Worm (Caenorhabditis elegans): ENCODE data around the gene rga-8.
A peak's percentile ranks its signal among the peaks of the same experiment; 100 is the strongest.

rga-8 gene

DNA sequence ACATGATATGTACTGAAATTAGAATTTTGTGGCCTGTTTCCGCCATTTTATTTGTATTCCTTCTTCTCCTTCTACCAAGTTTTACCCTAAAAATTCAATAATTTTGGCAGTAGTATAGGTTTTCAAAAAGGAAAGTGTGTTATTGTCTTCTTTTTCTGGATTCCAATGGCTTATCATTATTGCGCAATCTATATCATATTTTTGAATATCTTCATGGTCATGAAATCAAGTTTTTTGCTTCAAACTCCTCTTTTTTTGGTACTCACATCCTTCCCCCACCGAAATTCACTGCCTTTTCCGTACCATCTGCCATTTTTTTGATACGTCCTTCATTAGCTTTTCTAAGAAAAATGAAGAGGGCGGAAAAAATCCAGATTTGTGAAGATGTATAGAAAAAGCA, 30.8 kb downstream of the rga-8 start:
- TF ChIP-seq fkh-2 (tag; optimal IDR thresholded peaks at IDR 0.05): no peak
- no peak for TF ChIP-seq mml-1 (tag; optimal IDR thresholded peaks at IDR 0.05)
- no peak for TF ChIP-seq ztf-11 (tag; optimal IDR thresholded peaks at IDR 0.05)
- TF ChIP-seq lsy-12 (tag; optimal IDR thresholded peaks at IDR 0.05): no peak
- TF ChIP-seq R02D3.7 (tag; optimal IDR thresholded peaks at IDR 0.05): no peak
- no peak for TF ChIP-seq elt-1 (tag; optimal IDR thresholded peaks at IDR 0.05)
- TF ChIP-seq nhr-43 (tag; optimal IDR thresholded peaks at IDR 0.05; ENCODE audit: poor library complexity, severe bottlenecking): no peak

DNA sequence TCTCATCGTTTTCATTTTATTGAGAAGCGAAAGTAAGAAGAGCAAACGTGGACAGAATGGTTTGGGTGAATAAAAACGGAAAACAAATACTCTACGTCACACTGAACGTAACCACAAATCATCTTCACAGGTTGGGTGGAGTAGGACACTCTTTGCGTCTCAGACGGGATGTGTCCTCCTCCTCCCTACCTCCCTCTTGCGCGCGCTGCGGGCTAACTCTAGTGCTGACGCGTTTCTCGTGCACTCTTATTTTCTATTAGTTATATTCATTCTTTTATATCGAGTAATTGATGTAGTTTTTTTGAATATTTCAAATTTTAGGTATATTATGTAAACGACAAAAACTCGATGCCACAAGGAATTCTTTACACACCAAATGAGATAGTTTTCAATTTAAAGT, 35.5 kb downstream of the rga-8 start, which contains the start of gene Y34B4A.7:
Gene Y34B4A.7, plus strand, starts transcription at position 297 of the 400 bp plus-strand sequence.
- TF ChIP-seq zag-1 (tag; optimal IDR thresholded peaks at IDR 0.05) (no peak), nhr-12 (tag; optimal IDR thresholded peaks at IDR 0.05) (no peak), tbx-2 (tag; optimal IDR thresholded peaks at IDR 0.05) (peak; percentile 45), R02D3.7 (tag; optimal IDR thresholded peaks at IDR 0.05) (no peak), skn-1 (tag; optimal IDR thresholded peaks at IDR 0.05) (no peak), fos-1 (tag; optimal IDR thresholded peaks at IDR 0.05) (no peak), ceh-9 (tag; optimal IDR thresholded peaks at IDR 0.05) (no peak), aly-2 (tag; optimal IDR thresholded peaks at IDR 0.05) (no peak), hmg-11 (tag; optimal IDR thresholded peaks at IDR 0.05) (peak; percentile 37), mdl-1 (tag; optimal IDR thresholded peaks at IDR 0.05) (no peak), sea-2 (GFP tag; optimal IDR thresholded peaks at IDR 0.05) (no peak), nhr-25 (tag; optimal IDR thresholded peaks at IDR 0.05) (peak; percentile 76), ZK546.5 (tag; optimal IDR thresholded peaks at IDR 0.05) (no peak), nhr-67 (tag; optimal IDR thresholded peaks at IDR 0.05) (no peak), elt-2 (tag; optimal IDR thresholded peaks at IDR 0.05) (peak; percentile 39), ztf-4 (tag; optimal IDR thresholded peaks at IDR 0.05) (no peak), ceh-28 (tag; optimal IDR thresholded peaks at IDR 0.05) (peak; percentile 19), eor-1 (tag; optimal IDR thresholded peaks at IDR 0.05) (no peak), ama-1 (optimal IDR thresholded peaks at IDR 0.05) (no peak), elt-1 (tag; optimal IDR thresholded peaks at IDR 0.05) (no peak), pqm-1 (tag; optimal IDR thresholded peaks at IDR 0.05) (no peak), lin-15B (tag; optimal IDR thresholded peaks at IDR 0.05) (peak; percentile 48), unc-62 (GFP tag; optimal IDR thresholded peaks at IDR 0.05) (no peak), lsy-12 (tag; optimal IDR thresholded peaks at IDR 0.05) (no peak), nfya-1 (tag; optimal IDR thresholded peaks at IDR 0.05; ENCODE audit: insufficient read depth) (peak; percentile 51), unc-39 (tag; optimal IDR thresholded peaks at IDR 0.05) (no peak), ztf-11 (tag; optimal IDR thresholded peaks at IDR 0.05) (no peak), fkh-2 (tag; optimal IDR thresholded peaks at IDR 0.05) (no peak), daf-12 (tag; optimal IDR thresholded peaks at IDR 0.05) (no peak), nhr-237 (tag; optimal IDR thresholded peaks at IDR 0.05) (no peak), nhr-76 (tag; optimal IDR thresholded peaks at IDR 0.05) (no peak), nhr-43 (tag; optimal IDR thresholded peaks at IDR 0.05; ENCODE audit: poor library complexity, severe bottlenecking) (peak; percentile 2), egl-27 (tag; optimal IDR thresholded peaks at IDR 0.05) (no peak), jun-1 (tag; optimal IDR thresholded peaks at IDR 0.05) (no peak), fkh-10 (GFP tag; optimal IDR thresholded peaks at IDR 0.05) (no peak), pha-4 (tag; optimal IDR thresholded peaks at IDR 0.05) (peak; percentile 73), ceh-16 (tag; optimal IDR thresholded peaks at IDR 0.05) (no peak), egl-5 (tag; optimal IDR thresholded peaks at IDR 0.05) (no peak), nhr-23 (tag; optimal IDR thresholded peaks at IDR 0.05) (peak; percentile 72), snpc-4 (tag; optimal IDR thresholded peaks at IDR 0.05) (peak; percentile 80), lin-39 (tag; optimal IDR thresholded peaks at IDR 0.05) (peak; percentile 71), nhr-28 (tag; optimal IDR thresholded peaks at IDR 0.05) (no peak), nhr-11 (tag; optimal IDR thresholded peaks at IDR 0.05) (peak; percentile 33), elt-3 (tag; optimal IDR thresholded peaks at IDR 0.05) (no peak), ceh-82 (tag; optimal IDR thresholded peaks at IDR 0.05) (no peak), mml-1 (tag; optimal IDR thresholded peaks at IDR 0.05) (no peak), nhr-77 (tag; optimal IDR thresholded peaks at IDR 0.05) (no peak)

Data from whole organism, L3 larva.